Fruit fly (Drosophila melanogaster): Measurements from ENCODE around the gene CG43394.

Gene CG43394

dm6 chr2L:8164219-8164618 lies 18.7 kb downstream of the CG43394 start (continued):
- TF ChIP-seq Sox102F (GFP tag; optimal IDR thresholded peaks at IDR 0.05) (peak; percentile 84), CG14710 (tag; optimal IDR thresholded peaks at IDR 0.05) (peak; percentile 88), cas (GFP tag; IDR thresholded peaks at IDR 0.05) (no peak), kni (GFP tag; optimal IDR thresholded peaks at IDR 0.05) (peak; percentile 76), CG7745 (tag; optimal IDR thresholded peaks at IDR 0.05) (peak; percentile 86), row (GFP tag; IDR thresholded peaks at IDR 0.05) (no peak), Hmr (GFP tag; optimal IDR thresholded peaks at IDR 0.05) (peak; percentile 81), CG12942 (GFP tag; optimal IDR thresholded peaks at IDR 0.05) (peak; percentile 75), CG2202 (tag; optimal IDR thresholded peaks at IDR 0.05) (peak; percentile 92), CG34224 (GFP tag; IDR thresholded peaks at IDR 0.05; ENCODE audit: partially characterized antibody) (no peak), HHEX (GFP tag; optimal IDR thresholded peaks at IDR 0.05) (peak; percentile 83), Nf-YC (tag; optimal IDR thresholded peaks at IDR 0.05) (peak; percentile 23), da (GFP tag; optimal IDR thresholded peaks at IDR 0.05) (no peak), CG18764 (GFP tag; optimal IDR thresholded peaks at IDR 0.05) (peak; percentile 83), Jarid2 (GFP tag; optimal IDR thresholded peaks at IDR 0.05) (peak; percentile 57), vfl (GFP tag; optimal IDR thresholded peaks at IDR 0.05) (peak; percentile 3), CG11696 (GFP tag; IDR thresholded peaks at IDR 0.05) (peak; percentile 61; the same call in 1 of the 2 replicates), CG10959 (GFP tag; IDR thresholded peaks at IDR 0.05) (peak; percentile 63), CTCF (GFP tag; optimal IDR thresholded peaks at IDR 0.05) (peak; percentile 40), lilli (GFP tag; optimal IDR thresholded peaks at IDR 0.05) (peak; percentile 45), H2.0 (GFP tag; IDR thresholded peaks at IDR 0.05) (peak; percentile 40), chinmo (GFP tag; IDR thresholded peaks at IDR 0.05; ENCODE audit: partially characterized antibody) (no peak), ftz-f1 (GFP tag; optimal IDR thresholded peaks at IDR 0.05) (no peak), CG8388 (GFP tag; optimal IDR thresholded peaks at IDR 0.05) (peak; percentile 69), CHES-1-like (GFP tag; optimal IDR thresholded peaks at IDR 0.05) (peak; percentile 59), CG10462 (GFP tag; optimal IDR thresholded peaks at IDR 0.05) (peak; percentile 81), crc (GFP tag; optimal IDR thresholded peaks at IDR 0.05) (peak; percentile 45), CG7839 (tag; optimal IDR thresholded peaks at IDR 0.05) (peak; percentile 65), wdn (GFP tag; IDR thresholded peaks at IDR 0.05) (no peak), pum (GFP tag; optimal IDR thresholded peaks at IDR 0.05) (peak; percentile 50), ara (GFP tag; IDR thresholded peaks at IDR 0.05) (peak; percentile 84), peb (GFP tag; IDR thresholded peaks at IDR 0.05) (0 out of 2 replicates have a peak, but pooled peaks have one; percentile 7), CG10274 (GFP tag; optimal IDR thresholded peaks at IDR 0.05) (peak; percentile 24), schlank (tag; optimal IDR thresholded peaks at IDR 0.05) (peak; percentile 53), CG17802 (tag; optimal IDR thresholded peaks at IDR 0.05) (peak; percentile 37), CG30431 (GFP tag; optimal IDR thresholded peaks at IDR 0.05) (peak; percentile 70), CG10431 (GFP tag; optimal IDR thresholded peaks at IDR 0.05) (peak; percentile 79), slbo (GFP tag; IDR thresholded peaks at IDR 0.05) (no peak), CG12219 (GFP tag; optimal IDR thresholded peaks at IDR 0.05) (peak; percentile 78), ERR (GFP tag; optimal IDR thresholded peaks at IDR 0.05) (peak; percentile 7), Neu2 (GFP tag; optimal IDR thresholded peaks at IDR 0.05; ENCODE audit: borderline replicate concordance) (no peak), usp (GFP tag; optimal IDR thresholded peaks at IDR 0.05) (no peak), Stat92E (GFP tag; optimal IDR thresholded peaks at IDR 0.05) (peak in 1 of 3 experiments; percentile 33), Deaf1 (tag; optimal IDR thresholded peaks at IDR 0.05) (no peak), CG7357 (GFP tag; IDR thresholded peaks at IDR 0.05) (no peak), sug (tag; optimal IDR thresholded peaks at IDR 0.05) (no peak), Tbp (GFP tag; optimal IDR thresholded peaks at IDR 0.05) (no peak), CG17385 (GFP tag; optimal IDR thresholded peaks at IDR 0.05) (peak; percentile 72), Dbx (GFP tag; IDR thresholded peaks at IDR 0.05) (no peak), dmrt99B (tag; optimal IDR thresholded peaks at IDR 0.05) (peak; percentile 73), CG6689 (GFP tag; IDR thresholded peaks at IDR 0.05) (peak; percentile 62), amos (GFP tag; IDR thresholded peaks at IDR 0.05; ENCODE audit: partially characterized antibody) (no peak)

All from whole organism, embryonic.